Worm (Caenorhabditis elegans) whole organism, early embryonic: ENCODE measurements around the gene C03G5.14.

Source experiments
- B0310.2 ChIP-seq: sonication (generic microtip); optimal IDR thresholded peaks from 2 replicates; lab custom pipeline; 2016; ENCODE audit warnings: mild to moderate bottlenecking, missing genetic modification characterization, missing compliant biosample characterization
- F13C5.2 ChIP-seq: sonication (generic microtip); optimal IDR thresholded peaks from 2 replicates; lab custom pipeline; 2017; ENCODE audit warnings: mild to moderate bottlenecking, missing genetic modification characterization, inconsistent platforms, missing compliant biosample characterization
- aly-1 ChIP-seq: sonication (generic microtip); optimal IDR thresholded peaks from 2 replicates; lab custom pipeline; 2016; ENCODE audit warnings: missing genetic modification characterization, missing compliant biosample characterization
- ama-1 ChIP-seq: fragments of 150-350 bp; optimal IDR thresholded peaks from 2 replicates; lab custom pipeline; 2014
- ceh-13 ChIP-seq: fragments of 200-800 bp; sonication (Bioruptor generic); optimal IDR thresholded peaks from 2 replicates; lab custom pipeline; 2018; ENCODE audit warnings: mild to moderate bottlenecking, missing genetic modification characterization, missing compliant biosample characterization
- ceh-36 ChIP-seq: sonication (generic microtip); optimal IDR thresholded peaks from 2 replicates; lab custom pipeline; 2016; ENCODE audit warnings: missing genetic modification characterization, inconsistent platforms, missing compliant biosample characterization
- ets-7 ChIP-seq: sonication (generic microtip); optimal IDR thresholded peaks from 2 replicates; lab custom pipeline; 2016; ENCODE audit warnings: missing genotype, missing genetic modification characterization, missing compliant biosample characterization
- flt-1 ChIP-seq: fragments of 200-800 bp; sonication (Bioruptor generic); IDR thresholded peaks from 2 replicates; pipeline ENCODE4 v1.3.6; 2022; ENCODE audit warnings: missing genetic modification characterization, missing compliant biosample characterization
- hmbx-1 ChIP-seq: sonication (generic microtip); optimal IDR thresholded peaks from 2 replicates; lab custom pipeline; 2016; ENCODE audit warnings: mild to moderate bottlenecking, missing genetic modification characterization, missing compliant biosample characterization
- hmg-4 ChIP-seq: fragments of 200-800 bp; sonication (Bioruptor generic); optimal IDR thresholded peaks from 2 replicates; lab custom pipeline; 2018; ENCODE audit warnings: mild to moderate bottlenecking, missing genetic modification characterization, missing compliant biosample characterization
- hnd-1 ChIP-seq: sonication (generic microtip); optimal IDR thresholded peaks from 2 replicates; lab custom pipeline; 2016; ENCODE audit warnings: missing genetic modification characterization, missing compliant biosample characterization
- pes-1 ChIP-seq: fragments of 200-800 bp; sonication (Bioruptor generic); IDR thresholded peaks from 2 replicates; pipeline ENCODE4 v1.3.6; 2022; ENCODE audit warnings: missing genetic modification reagents, missing genetic modification characterization, missing compliant biosample characterization
- scrt-1 ChIP-seq: fragments of 200-800 bp; sonication (Bioruptor generic); IDR thresholded peaks from 2 replicates; pipeline ENCODE4 v1.3.6; 2022; ENCODE audit warnings: missing genetic modification characterization, missing compliant biosample characterization
- sea-1 ChIP-seq: fragments of 200-800 bp; sonication (Bioruptor generic); conservative IDR thresholded peaks from 2 replicates; pipeline ENCODE4 v1.3.6; 2022; ENCODE audit warnings: missing genetic modification characterization, missing compliant biosample characterization
- tbx-11 ChIP-seq: fragments of 200-800 bp; sonication (Bioruptor generic); IDR thresholded peaks from 2 replicates; pipeline ENCODE4 v1.3.6; 2022; ENCODE audit warnings: missing genetic modification characterization, missing compliant biosample characterization
- tbx-37 ChIP-seq: fragments of 200-800 bp; sonication (Bioruptor generic); conservative IDR thresholded peaks from 2 replicates; pipeline ENCODE4 v1.3.6; 2022; ENCODE audit warnings: missing genetic modification reagents, missing genetic modification characterization, missing compliant biosample characterization
- tra-4 ChIP-seq: sonication (generic microtip); optimal IDR thresholded peaks from 2 replicates; lab custom pipeline; 2017; ENCODE audit warnings: missing genetic modification characterization, missing compliant biosample characterization

C03G5.14 gene

DNA sequence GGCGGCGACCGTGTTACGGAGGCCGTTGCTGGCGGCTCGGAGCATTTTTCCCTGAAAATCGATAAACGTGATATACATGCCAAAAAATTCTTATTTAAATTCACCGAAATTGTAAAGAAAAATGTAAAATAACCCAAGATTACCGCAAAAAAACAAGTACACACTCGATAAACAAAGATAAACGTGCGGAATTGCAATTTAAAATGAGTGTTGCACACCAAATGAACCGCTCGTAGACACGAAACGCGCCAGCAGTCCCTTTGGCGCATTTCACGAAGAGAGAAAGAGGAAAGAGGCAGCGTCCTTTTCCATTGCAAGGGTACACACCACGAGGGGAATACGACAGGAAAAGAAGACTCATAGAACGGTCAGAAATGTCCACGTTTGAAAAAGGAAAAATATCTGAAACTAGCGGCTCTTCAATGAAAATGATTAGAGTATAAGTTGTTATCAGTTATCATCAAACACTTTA lies 24.3 kb downstream of the C03G5.14 start, which contains the start of gene sdha-1:
TSS of gene sdha-1 (minus strand) at position 51 of the 472 bp plus-strand sequence.
- TF ChIP-seq hmg-4 (GFP tag; lab: Kevin White, UChicago) (peak; percentile 31), tra-4 (tag; lab: Kevin White, UChicago) (no peak), F13C5.2 (tag; lab: Kevin White, UChicago) (peak; percentile 43), B0310.2 (tag; lab: Kevin White, UChicago) (no peak), ets-7 (tag; lab: Kevin White, UChicago) (no peak), hmbx-1 (no peak), sea-1 (GFP tag; lab: Robert Waterston, UW) (no peak), tbx-11 (GFP tag; lab: Robert Waterston, UW) (0 out of 2 replicates have a peak, but pooled peaks have one; percentile 22), hnd-1 (tag; lab: Kevin White, UChicago) (no peak), ama-1 (lab: Kevin White, UChicago) (no peak), pes-1 (GFP tag; lab: Robert Waterston, UW) (no peak), flt-1 (GFP tag; lab: Robert Waterston, UW) (no peak), tbx-37 (GFP tag; lab: Robert Waterston, UW) (0 out of 2 replicates have a peak, but pooled peaks have one; percentile 13), ceh-13 (GFP tag; lab: Kevin White, UChicago) (no peak), aly-1 (tag; lab: Kevin White, UChicago) (no peak)

DNA sequence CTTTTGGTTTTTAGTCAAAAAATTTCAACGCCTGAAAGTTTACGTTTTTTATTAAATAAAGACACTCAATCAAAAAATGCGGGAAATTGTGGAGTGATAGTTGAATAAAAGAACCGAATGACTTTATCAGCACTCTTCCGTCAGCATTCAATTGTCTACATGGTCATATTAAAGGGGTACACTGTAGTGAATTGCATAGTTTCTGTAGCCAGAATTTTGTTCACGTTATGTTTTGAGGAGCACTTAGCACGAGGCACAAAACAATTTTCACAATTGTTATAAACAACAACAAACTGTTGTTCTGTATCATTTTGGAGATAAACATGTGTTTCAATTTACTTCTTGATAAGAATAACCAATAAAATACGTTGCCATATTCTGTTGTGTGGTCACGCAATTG lies 27.3 kb downstream of the C03G5.14 start, which contains the start of gene D2021.4:
TSS of gene D2021.4 (minus strand) at position 48 of the 400 bp plus-strand sequence.
- TF ChIP-seq tbx-37 (GFP tag; lab: Robert Waterston, UW): no peak
- no peak for TF ChIP-seq tbx-11 (GFP tag; lab: Robert Waterston, UW)

DNA sequence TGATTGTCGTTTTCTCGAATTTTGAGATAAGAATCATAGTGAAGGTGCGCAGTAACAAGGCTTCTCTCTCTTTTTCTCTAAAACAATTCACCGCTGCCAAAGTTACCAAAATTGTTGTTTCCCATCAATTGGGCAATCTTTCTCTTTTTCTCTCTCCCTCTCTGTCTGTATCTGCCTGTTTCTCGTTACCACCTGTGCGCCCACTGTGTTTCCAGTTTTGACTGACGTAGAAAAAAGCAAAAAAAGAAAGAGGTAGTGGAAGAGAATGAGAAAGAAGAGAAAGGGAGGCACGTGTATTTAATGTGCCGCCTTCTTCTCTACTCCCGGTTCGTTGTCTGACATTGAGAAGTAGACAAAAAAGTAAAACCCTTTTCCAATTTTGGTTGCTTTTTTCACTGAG lies 28.4 kb downstream of the C03G5.14 start:
- no peak for TF ChIP-seq tbx-11 (GFP tag; lab: Robert Waterston, UW)

DNA sequence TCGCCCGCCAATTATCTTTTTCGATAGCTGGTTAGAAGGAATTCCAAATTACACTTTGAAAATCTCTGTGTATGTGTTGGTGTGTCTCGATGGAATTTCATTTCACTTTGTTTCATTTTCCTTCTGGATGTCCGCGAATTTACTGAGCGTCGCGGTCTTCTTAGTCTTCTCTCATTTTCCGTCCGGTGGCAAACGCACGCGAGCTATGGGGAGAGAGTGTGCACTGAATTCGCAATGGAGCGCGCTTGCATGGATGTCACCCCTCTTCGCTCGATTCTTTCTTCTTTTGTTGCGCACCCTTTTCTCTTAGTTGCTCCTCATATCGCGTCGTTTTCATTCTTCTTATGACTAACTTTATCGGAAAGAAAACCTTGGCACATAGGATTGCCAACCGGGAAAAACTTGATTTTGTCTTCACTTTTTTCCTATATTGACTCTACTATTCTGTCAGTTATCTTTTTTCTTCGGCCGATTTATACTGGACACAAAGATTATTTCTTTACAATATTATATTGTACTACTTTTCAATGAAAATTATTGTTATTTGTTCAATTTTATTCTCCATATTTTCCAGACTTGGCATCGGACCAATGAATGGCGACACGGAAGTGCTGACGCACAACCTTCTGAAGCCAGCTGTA lies 30.1 kb downstream of the C03G5.14 start, which contains the start of gene dhhc-14:
TSS of gene dhhc-14 (plus strand) at position 591 of the 641 bp plus-strand sequence.
- TF ChIP-seq hmg-4 (GFP tag; lab: Kevin White, UChicago) (peak; percentile 53), hnd-1 (tag; lab: Kevin White, UChicago) (no peak), ets-7 (tag; lab: Kevin White, UChicago) (no peak), tbx-11 (GFP tag; lab: Robert Waterston, UW) (0 out of 2 replicates have a peak, but pooled peaks have one; percentile 18), F13C5.2 (tag; lab: Kevin White, UChicago) (peak; percentile 31)

DNA sequence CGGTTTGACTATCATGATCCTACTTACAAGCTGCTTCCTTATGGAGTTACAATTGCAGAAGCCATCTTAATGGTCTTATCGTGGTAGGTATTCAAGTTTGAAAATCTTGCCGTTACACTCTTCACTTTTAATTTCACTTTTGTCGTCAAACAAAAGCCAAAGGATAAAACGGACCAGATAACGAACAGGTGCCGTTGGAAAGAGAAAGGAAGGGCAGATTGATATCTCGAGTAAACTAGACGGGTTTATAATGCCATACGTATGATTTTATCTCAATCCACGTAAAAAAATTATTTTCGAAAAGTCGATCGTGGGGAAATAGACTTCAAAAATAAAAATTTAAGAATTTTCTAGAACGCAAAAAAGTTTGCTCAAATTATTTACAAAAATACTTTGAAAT lies 32.3 kb downstream of the C03G5.14 start:
- TF ChIP-seq hmg-4 (GFP tag; lab: Kevin White, UChicago): no peak
- no peak for TF ChIP-seq ceh-13 (GFP tag; lab: Kevin White, UChicago)

DNA sequence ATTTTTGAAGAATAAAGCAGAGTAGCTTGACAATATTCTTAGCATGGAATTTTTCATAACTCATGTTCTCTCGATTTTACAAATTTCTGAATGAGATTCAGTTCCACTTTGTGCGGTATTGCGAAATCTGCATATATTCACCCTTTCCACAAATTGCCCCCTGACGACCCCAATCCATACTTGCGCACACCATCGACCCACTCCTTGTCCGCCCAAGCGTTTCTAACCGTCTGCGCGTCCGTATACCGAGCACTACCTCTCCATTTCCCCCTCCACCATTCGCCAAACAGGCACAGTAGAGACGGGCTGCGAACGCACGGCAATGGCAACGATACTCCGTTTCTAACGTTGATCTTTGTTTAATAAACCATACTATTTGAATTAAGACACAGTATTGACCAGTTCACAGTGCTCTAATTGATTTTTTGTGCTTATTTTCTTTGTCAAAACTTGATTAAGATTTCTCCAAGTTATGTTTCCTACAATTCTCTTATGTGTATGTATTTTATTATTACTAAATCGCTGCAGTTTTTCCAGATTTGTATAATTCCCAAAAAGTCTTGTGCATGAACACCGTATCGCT lies 35.0 kb downstream of the C03G5.14 start, which contains the start of gene utx-1:
TSS of gene utx-1 (plus strand) at position 533 of the 583 bp plus-strand sequence.
- peak; percentile 43 for TF ChIP-seq aly-1 (tag; lab: Kevin White, UChicago)
- no peak for TF ChIP-seq ceh-13 (GFP tag; lab: Kevin White, UChicago)
- no peak for TF ChIP-seq tbx-11 (GFP tag; lab: Robert Waterston, UW)
- TF ChIP-seq sea-1 (GFP tag; lab: Robert Waterston, UW): no peak
- TF ChIP-seq F13C5.2 (tag; lab: Kevin White, UChicago): peak; percentile 45
- no peak for TF ChIP-seq B0310.2 (tag; lab: Kevin White, UChicago)
- TF ChIP-seq tbx-37 (GFP tag; lab: Robert Waterston, UW): no peak
- TF ChIP-seq hnd-1 (tag; lab: Kevin White, UChicago): no peak
- no peak for TF ChIP-seq hmbx-1
- peak; percentile 43 for TF ChIP-seq hmg-4 (GFP tag; lab: Kevin White, UChicago)

DNA sequence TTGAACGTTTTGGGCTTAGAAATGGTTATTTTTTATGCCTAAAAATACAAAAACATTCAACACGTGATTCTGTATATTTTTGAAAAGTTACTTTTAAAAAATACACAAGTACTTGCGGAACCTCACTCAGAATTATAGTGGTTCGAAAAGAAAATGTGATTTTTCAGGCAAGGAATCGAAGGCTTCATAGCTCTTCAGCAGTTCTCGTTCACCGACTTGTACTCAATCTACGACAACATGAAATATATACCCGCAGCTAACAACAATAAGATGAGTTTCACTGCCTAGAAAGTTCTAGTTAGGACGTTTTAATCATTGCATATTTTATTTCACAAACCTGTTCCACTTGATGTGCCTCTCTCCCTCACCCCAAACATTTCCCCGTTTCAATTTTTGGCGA lies 40.9 kb downstream of the C03G5.14 start:
- TF ChIP-seq sea-1 (GFP tag; lab: Robert Waterston, UW) (no peak), flt-1 (GFP tag; lab: Robert Waterston, UW) (no peak), hmbx-1 (no peak), ceh-36 (tag; lab: Kevin White, UChicago) (no peak), hmg-4 (GFP tag; lab: Kevin White, UChicago) (no peak), tra-4 (tag; lab: Kevin White, UChicago) (no peak)

DNA sequence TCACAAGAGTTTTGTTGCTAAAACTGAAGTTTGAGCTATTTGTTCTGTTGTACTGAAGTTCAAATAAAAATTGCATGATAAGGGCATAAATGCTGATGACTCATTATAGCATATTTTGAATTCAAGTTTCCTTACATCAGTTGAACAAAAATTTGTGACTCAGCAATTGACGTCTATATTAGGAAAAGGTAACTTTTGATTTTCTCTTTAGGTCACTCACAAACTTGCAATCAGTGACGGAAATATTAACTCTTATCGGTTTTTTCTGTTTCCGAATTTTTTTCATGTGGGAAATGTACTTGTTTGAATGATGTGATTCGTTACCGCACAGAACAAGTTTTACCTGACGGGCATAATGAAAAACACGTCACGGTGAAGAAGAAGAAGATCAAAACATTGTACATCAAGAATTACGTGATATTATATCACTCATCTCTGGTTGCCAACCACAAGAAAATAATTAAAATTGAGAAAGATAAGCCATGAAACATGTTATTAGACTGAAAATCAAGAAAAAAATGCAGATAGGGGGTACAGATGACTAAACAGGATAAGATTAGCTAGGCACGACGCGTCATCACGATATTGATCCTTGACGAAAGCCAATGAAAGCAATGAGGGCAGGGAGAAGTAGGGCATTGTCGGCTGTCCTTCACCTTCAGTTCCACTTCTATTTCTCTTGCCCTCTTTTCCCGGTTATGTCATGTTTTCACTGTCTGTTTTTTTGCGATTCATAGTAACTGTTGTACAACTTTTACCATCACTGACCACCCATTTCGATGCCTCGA lies 42.1 kb downstream of the C03G5.14 start:
- TF ChIP-seq scrt-1 (GFP tag; lab: Robert Waterston, UW) (no peak), B0310.2 (tag; lab: Kevin White, UChicago) (no peak), tbx-37 (GFP tag; lab: Robert Waterston, UW) (no peak), aly-1 (tag; lab: Kevin White, UChicago) (no peak), ceh-36 (tag; lab: Kevin White, UChicago) (no peak), hmbx-1 (no peak), ceh-13 (GFP tag; lab: Kevin White, UChicago) (no peak), hnd-1 (tag; lab: Kevin White, UChicago) (no peak), F13C5.2 (tag; lab: Kevin White, UChicago) (no peak), ets-7 (tag; lab: Kevin White, UChicago) (no peak), tbx-11 (GFP tag; lab: Robert Waterston, UW) (no peak), pes-1 (GFP tag; lab: Robert Waterston, UW) (no peak), flt-1 (GFP tag; lab: Robert Waterston, UW) (no peak), sea-1 (GFP tag; lab: Robert Waterston, UW) (no peak), hmg-4 (GFP tag; lab: Kevin White, UChicago) (no peak), ama-1 (lab: Kevin White, UChicago) (no peak), tra-4 (tag; lab: Kevin White, UChicago) (no peak)
